Fruit fly (Drosophila melanogaster): ENCODE data around the gene Cog4.
A peak's percentile ranks its signal among the peaks of the same experiment; 100 is the strongest.

Gene Cog4

DNA sequence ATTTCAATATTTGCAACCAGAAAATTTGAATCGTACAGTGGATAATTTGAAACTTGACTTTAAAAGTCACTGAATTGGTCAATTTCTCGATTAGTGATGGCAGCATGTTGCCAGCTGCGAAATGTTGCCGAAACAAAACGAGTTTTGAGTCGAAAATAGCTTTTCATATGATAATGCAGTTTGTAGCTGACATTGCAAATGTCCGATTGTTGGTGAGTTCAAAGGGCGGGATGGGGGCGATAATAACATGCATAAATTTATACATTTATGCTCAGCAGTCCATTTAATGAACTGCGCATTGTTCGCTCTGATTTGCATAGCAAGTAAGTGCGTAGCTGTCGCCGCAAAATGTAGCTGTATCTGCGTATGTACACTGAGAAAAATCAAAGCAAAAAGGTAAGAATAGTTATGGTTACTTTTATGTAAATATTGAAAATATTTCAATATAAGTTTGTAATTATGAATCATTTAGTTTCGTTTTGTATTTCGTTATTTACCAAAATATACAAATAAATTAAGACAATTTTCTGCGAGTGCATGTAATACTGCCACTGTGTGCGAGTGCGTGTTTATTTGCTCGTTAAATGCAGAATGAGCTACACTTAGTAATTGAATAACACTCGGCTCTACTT, 38.6 kb upstream of the Cog4 start, which contains the start of gene Lip4 (continued):
- TF ChIP-seq Eip74EF (GFP tag; optimal IDR thresholded peaks at IDR 0.05) (peak in 1 of 2 experiments; percentile 67), CG13775 (GFP tag; optimal IDR thresholded peaks at IDR 0.05) (peak; percentile 58), disco-r (GFP tag; optimal IDR thresholded peaks at IDR 0.05) (no peak), CG1792 (GFP tag; optimal IDR thresholded peaks at IDR 0.05) (no peak), btn (GFP tag; optimal IDR thresholded peaks at IDR 0.05) (no peak), NC2β (GFP tag; optimal IDR thresholded peaks at IDR 0.05) (peak; percentile 22), scrt (GFP tag; optimal IDR thresholded peaks at IDR 0.05) (peak; percentile 47), br (optimal IDR thresholded peaks at IDR 0.05) (no peak), phol (tag; optimal IDR thresholded peaks at IDR 0.05) (peak; percentile 82), CG13287 (GFP tag; IDR thresholded peaks at IDR 0.05; ENCODE audit: partially characterized antibody) (no peak), CG6854 (GFP tag; optimal IDR thresholded peaks at IDR 0.05) (peak; percentile 8), repo (GFP tag; optimal IDR thresholded peaks at IDR 0.05) (peak; percentile 28), lov (optimal IDR thresholded peaks at IDR 0.05) (no peak), lov (GFP tag; IDR thresholded peaks at IDR 0.05) (no peak), Abd-B (GFP tag; optimal IDR thresholded peaks at IDR 0.05) (peak; percentile 57), Rx (GFP tag; IDR thresholded peaks at IDR 0.05) (no peak), Vsx1 (GFP tag; optimal IDR thresholded peaks at IDR 0.05) (no peak), jing (GFP tag; optimal IDR thresholded peaks at IDR 0.05) (peak; percentile 24), Meics (GFP tag; optimal IDR thresholded peaks at IDR 0.05) (peak; percentile 80), Poxn (GFP tag; IDR thresholded peaks at IDR 0.05) (0 out of 2 replicates have a peak, but pooled peaks have one; percentile 14), croc (GFP tag; conservative IDR thresholded peaks at IDR 0.05) (peak; percentile 43; the same call in 2 of the 3 replicates), NK7.1 (GFP tag; optimal IDR thresholded peaks at IDR 0.05) (peak; percentile 22), CG8944 (GFP tag; optimal IDR thresholded peaks at IDR 0.05) (no peak), ERR (GFP tag; optimal IDR thresholded peaks at IDR 0.05) (no peak), danr (GFP tag; IDR thresholded peaks at IDR 0.05) (no peak; the same call in 1 of the 2 replicates), CoRest (tag; optimal IDR thresholded peaks at IDR 0.05) (peak; percentile 87), CG3065 (GFP tag; optimal IDR thresholded peaks at IDR 0.05) (no peak), CG3726 (GFP tag; IDR thresholded peaks at IDR 0.05) (peak; percentile 66; the same call in 1 of the 3 replicates), lab (GFP tag; optimal IDR thresholded peaks at IDR 0.05) (peak; percentile 81), CG10274 (GFP tag; optimal IDR thresholded peaks at IDR 0.05) (no peak), CG6791 (GFP tag; IDR thresholded peaks at IDR 0.05; ENCODE audit: partially characterized antibody) (no peak), CG10979 (tag; optimal IDR thresholded peaks at IDR 0.05) (peak; percentile 74), CG14667 (GFP tag; IDR thresholded peaks at IDR 0.05) (no peak; the same call in 1 of the 2 replicates), CG32772 (GFP tag; IDR thresholded peaks at IDR 0.05) (peak; percentile 71), CG2199 (GFP tag; IDR thresholded peaks at IDR 0.05) (0 out of 3 replicates have a peak, but pooled peaks have one; percentile 22), Sry-δ (GFP tag; optimal IDR thresholded peaks at IDR 0.05) (no peak), fd3F (GFP tag; optimal IDR thresholded peaks at IDR 0.05) (peak; percentile 79), CG30020 (tag; optimal IDR thresholded peaks at IDR 0.05) (no peak), zen2 (GFP tag; IDR thresholded peaks at IDR 0.05; ENCODE audit: partially characterized antibody) (no peak), Blimp-1 (GFP tag; optimal IDR thresholded peaks at IDR 0.05) (peak; percentile 70), CG9797 (GFP tag; optimal IDR thresholded peaks at IDR 0.05) (no peak), nmo (GFP tag; optimal IDR thresholded peaks at IDR 0.05) (peak; percentile 81), CG8388 (GFP tag; optimal IDR thresholded peaks at IDR 0.05) (peak; percentile 67), CG7357 (GFP tag; IDR thresholded peaks at IDR 0.05) (0 out of 3 replicates have a peak, but pooled peaks have one; percentile 30), D19B (GFP tag; optimal IDR thresholded peaks at IDR 0.05) (peak; percentile 49), CG11560 (tag; IDR thresholded peaks at IDR 0.05) (0 out of 3 replicates have a peak, but pooled peaks have one; percentile 35), sima (GFP tag; optimal IDR thresholded peaks at IDR 0.05) (peak; percentile 3), CG9437 (GFP tag; optimal IDR thresholded peaks at IDR 0.05) (peak; percentile 69), CG8089 (GFP tag; optimal IDR thresholded peaks at IDR 0.05) (peak; percentile 42)

All from whole organism, embryonic.